Worm (Caenorhabditis elegans): Measurements from ENCODE around the gene nhr-208.

The nhr-208 gene

DNA sequence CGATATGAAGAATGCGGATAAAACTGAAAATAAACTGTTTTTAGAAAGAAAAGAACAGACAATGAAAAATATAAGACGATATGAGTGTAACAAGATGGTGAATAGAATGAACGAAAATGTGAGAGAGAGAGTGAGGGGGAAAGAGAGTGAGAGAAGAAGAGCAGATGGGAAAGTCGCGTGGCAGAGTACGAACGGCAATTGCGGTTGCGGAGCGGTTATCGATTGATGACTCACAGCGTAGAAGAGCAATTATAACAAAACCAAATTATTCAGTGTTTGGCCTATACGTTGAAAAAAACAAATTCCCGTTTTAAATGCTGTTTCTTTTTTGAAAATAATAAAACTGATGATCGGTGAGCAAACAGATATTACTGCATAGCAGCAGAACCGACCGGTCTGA lies 28.7 kb upstream of the nhr-208 start, which contains the start of gene pqn-53:
Gene pqn-53, minus strand, starts transcription at position 23 of the 400 bp plus-strand sequence.
- TF ChIP-seq flt-1 (GFP tag; IDR thresholded peaks at IDR 0.05) = no peak
- no peak for TF ChIP-seq F13C5.2 (tag; optimal IDR thresholded peaks at IDR 0.05)
- no peak for TF ChIP-seq pes-1 (GFP tag; IDR thresholded peaks at IDR 0.05)
- no peak for TF ChIP-seq B0310.2 (tag; optimal IDR thresholded peaks at IDR 0.05)
- TF ChIP-seq sea-1 (GFP tag; conservative IDR thresholded peaks at IDR 0.05) = no peak
- TF ChIP-seq tbx-37 (GFP tag; conservative IDR thresholded peaks at IDR 0.05) = no peak

DNA sequence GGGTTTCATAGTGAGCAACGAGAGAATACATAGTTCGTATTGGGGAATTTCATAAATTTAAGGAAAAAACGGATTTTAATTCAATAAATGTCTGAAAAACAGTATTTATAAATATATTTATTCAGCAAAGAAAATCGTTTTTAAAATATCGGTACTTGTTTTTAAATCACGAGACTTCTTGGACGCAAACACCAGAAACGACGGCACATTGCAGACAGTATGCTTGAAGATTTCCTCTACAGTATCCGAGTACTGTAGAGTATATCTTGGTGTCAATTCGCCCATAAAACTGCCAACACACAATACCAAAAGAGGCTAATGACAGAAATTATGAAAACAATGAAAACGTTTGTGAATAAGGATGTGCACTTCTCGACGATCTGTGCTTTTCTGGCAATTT lies 28.3 kb upstream of the nhr-208 start:
- TF ChIP-seq ama-1 (optimal IDR thresholded peaks at IDR 0.05) (no peak), scrt-1 (GFP tag; IDR thresholded peaks at IDR 0.05) (no peak), ceh-36 (tag; optimal IDR thresholded peaks at IDR 0.05) (no peak), B0310.2 (tag; optimal IDR thresholded peaks at IDR 0.05) (no peak), ceh-13 (GFP tag; optimal IDR thresholded peaks at IDR 0.05) (no peak)

DNA sequence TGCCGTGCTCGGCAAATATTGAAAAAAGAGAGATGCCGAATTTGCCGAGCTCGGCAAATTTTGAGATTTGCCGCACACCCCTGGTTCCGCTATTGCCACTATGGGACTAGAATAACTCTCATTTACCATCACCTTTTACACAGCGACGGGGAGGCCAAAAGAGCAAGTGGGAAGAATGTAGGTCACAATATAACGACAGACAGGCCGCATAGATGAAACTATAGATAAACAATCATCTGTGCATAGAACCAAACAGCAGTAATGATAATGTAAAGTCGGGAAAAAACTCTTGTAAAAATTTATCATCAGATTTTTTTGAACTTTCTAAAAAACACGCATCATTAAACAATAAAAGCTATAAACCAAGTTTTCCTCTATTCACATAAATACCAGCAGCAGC lies 25.7 kb upstream of the nhr-208 start, which contains the start of gene kmo-2:
Gene kmo-2, minus strand, starts transcription at position 101 of the 400 bp plus-strand sequence.
- TF ChIP-seq hmg-4 (GFP tag; optimal IDR thresholded peaks at IDR 0.05) = no peak
- TF ChIP-seq flt-1 (GFP tag; IDR thresholded peaks at IDR 0.05) = no peak

DNA sequence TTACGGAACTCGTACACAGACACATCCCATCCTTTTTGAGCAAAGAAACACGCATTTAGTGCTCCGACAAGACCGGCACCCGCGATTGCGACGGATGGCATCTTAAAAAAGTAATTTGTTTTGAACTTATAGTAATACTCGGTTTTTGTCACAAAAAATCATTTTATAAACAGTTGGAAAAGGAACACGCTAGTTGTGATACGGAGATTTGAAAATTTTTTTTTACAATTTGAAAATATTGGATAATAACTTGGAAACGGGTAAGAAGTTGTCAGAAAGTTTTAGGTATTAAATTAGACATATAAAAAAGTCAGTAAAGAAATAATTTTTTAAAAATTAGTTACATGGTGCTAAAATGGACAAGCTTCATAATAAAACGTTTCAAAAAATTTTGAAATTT lies 23.7 kb upstream of the nhr-208 start, which contains the start of gene kmo-1:
Gene kmo-1, minus strand, starts transcription at position 101 of the 400 bp plus-strand sequence.
- TF ChIP-seq tra-4 (tag; optimal IDR thresholded peaks at IDR 0.05) (no peak), tbx-11 (GFP tag; IDR thresholded peaks at IDR 0.05) (no peak), hnd-1 (tag; optimal IDR thresholded peaks at IDR 0.05) (no peak), pes-1 (GFP tag; IDR thresholded peaks at IDR 0.05) (no peak), hmg-4 (GFP tag; optimal IDR thresholded peaks at IDR 0.05) (no peak), ets-7 (tag; optimal IDR thresholded peaks at IDR 0.05) (no peak), ceh-13 (GFP tag; optimal IDR thresholded peaks at IDR 0.05) (no peak), ama-1 (optimal IDR thresholded peaks at IDR 0.05) (no peak), F13C5.2 (tag; optimal IDR thresholded peaks at IDR 0.05) (no peak), flt-1 (GFP tag; IDR thresholded peaks at IDR 0.05) (no peak), ceh-36 (tag; optimal IDR thresholded peaks at IDR 0.05) (no peak), sea-1 (GFP tag; conservative IDR thresholded peaks at IDR 0.05) (no peak), B0310.2 (tag; optimal IDR thresholded peaks at IDR 0.05) (no peak), hmbx-1 (tag; optimal IDR thresholded peaks at IDR 0.05) (no peak), tbx-37 (GFP tag; conservative IDR thresholded peaks at IDR 0.05) (no peak), aly-1 (tag; optimal IDR thresholded peaks at IDR 0.05) (no peak), scrt-1 (GFP tag; IDR thresholded peaks at IDR 0.05) (no peak)

DNA sequence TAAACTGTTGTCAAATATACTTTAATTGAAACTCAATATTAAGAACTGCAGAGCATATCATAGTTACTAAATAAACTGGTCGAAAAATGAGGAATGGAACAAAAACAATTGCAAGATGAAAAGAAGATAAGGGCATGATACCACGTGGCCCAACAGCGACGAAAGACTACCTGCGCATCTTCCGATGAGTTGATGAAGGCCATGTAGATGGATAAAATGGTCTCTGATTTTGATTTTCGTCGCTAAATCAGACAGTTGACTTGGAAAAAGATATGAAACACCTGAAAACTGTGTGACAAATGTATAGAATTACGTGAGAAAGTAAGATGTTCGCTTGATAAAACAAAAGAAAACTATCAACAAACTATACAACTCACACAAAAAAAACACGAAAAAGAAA lies 22.6 kb upstream of the nhr-208 start:
- TF ChIP-seq tbx-11 (GFP tag; IDR thresholded peaks at IDR 0.05) = no peak
- no peak for TF ChIP-seq sea-1 (GFP tag; conservative IDR thresholded peaks at IDR 0.05)
- no peak for TF ChIP-seq ceh-13 (GFP tag; optimal IDR thresholded peaks at IDR 0.05)
- no peak for TF ChIP-seq pes-1 (GFP tag; IDR thresholded peaks at IDR 0.05)
- TF ChIP-seq F13C5.2 (tag; optimal IDR thresholded peaks at IDR 0.05) = no peak
- TF ChIP-seq hnd-1 (tag; optimal IDR thresholded peaks at IDR 0.05) = no peak
- no peak for TF ChIP-seq tbx-37 (GFP tag; conservative IDR thresholded peaks at IDR 0.05)

DNA sequence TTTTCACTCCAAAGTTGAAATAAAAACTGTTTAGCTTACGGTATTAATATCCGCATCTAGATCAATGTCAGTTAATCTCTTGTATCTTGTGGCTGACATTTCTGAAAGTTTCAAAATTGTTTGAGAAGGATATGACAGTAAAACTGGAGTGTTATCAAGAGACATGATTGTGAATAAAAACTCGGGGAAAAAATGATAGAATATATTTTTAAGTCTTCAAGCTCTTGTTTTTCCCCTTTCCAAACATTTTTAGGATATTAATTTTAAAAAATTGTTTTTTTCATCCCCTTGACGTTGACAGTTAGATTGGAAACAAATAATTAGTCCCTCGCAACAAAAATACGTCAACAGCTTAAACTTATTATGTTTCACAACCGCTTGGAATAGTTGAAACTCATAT lies 19.2 kb upstream of the nhr-208 start, which contains the start of gene R07B7.6:
Gene R07B7.6, minus strand, starts transcription at position 101 of the 400 bp plus-strand sequence.
- TF ChIP-seq pes-1 (GFP tag; IDR thresholded peaks at IDR 0.05) (no peak), aly-1 (tag; optimal IDR thresholded peaks at IDR 0.05) (no peak), ceh-13 (GFP tag; optimal IDR thresholded peaks at IDR 0.05) (no peak), sea-1 (GFP tag; conservative IDR thresholded peaks at IDR 0.05) (no peak), B0310.2 (tag; optimal IDR thresholded peaks at IDR 0.05) (no peak), ama-1 (optimal IDR thresholded peaks at IDR 0.05) (no peak), hnd-1 (tag; optimal IDR thresholded peaks at IDR 0.05) (no peak), F13C5.2 (tag; optimal IDR thresholded peaks at IDR 0.05) (no peak), tbx-11 (GFP tag; IDR thresholded peaks at IDR 0.05) (no peak), hmg-4 (GFP tag; optimal IDR thresholded peaks at IDR 0.05) (no peak), ceh-36 (tag; optimal IDR thresholded peaks at IDR 0.05) (no peak), ets-7 (tag; optimal IDR thresholded peaks at IDR 0.05) (no peak), flt-1 (GFP tag; IDR thresholded peaks at IDR 0.05) (no peak), scrt-1 (GFP tag; IDR thresholded peaks at IDR 0.05) (no peak), hmbx-1 (tag; optimal IDR thresholded peaks at IDR 0.05) (no peak), tra-4 (tag; optimal IDR thresholded peaks at IDR 0.05) (no peak), tbx-37 (GFP tag; conservative IDR thresholded peaks at IDR 0.05) (no peak)

DNA sequence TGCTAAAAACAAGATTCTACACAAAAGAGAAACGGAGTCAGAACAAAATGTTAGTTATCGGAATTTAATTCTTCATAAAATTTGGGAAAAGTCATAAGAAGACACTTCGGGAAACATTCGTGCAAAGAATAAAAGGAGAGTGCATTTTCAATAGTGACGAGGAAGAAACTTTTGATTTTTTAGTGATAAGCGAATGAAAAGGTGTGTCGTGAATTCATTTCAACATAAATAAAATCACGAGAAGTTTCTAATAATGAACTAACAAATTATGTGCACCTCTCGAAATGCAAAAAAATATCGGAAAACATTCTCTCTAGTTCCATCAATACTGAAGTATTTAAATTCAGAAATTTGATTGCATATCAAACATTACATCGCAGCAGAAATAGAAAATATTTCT lies 18.1 kb upstream of the nhr-208 start:
- TF ChIP-seq ama-1 (optimal IDR thresholded peaks at IDR 0.05) (no peak), tbx-37 (GFP tag; conservative IDR thresholded peaks at IDR 0.05) (no peak), tbx-11 (GFP tag; IDR thresholded peaks at IDR 0.05) (no peak), hnd-1 (tag; optimal IDR thresholded peaks at IDR 0.05) (no peak), tra-4 (tag; optimal IDR thresholded peaks at IDR 0.05) (no peak), flt-1 (GFP tag; IDR thresholded peaks at IDR 0.05) (no peak), hmbx-1 (tag; optimal IDR thresholded peaks at IDR 0.05) (no peak), pes-1 (GFP tag; IDR thresholded peaks at IDR 0.05) (no peak), ets-7 (tag; optimal IDR thresholded peaks at IDR 0.05) (no peak), aly-1 (tag; optimal IDR thresholded peaks at IDR 0.05) (no peak), sea-1 (GFP tag; conservative IDR thresholded peaks at IDR 0.05) (no peak), ceh-13 (GFP tag; optimal IDR thresholded peaks at IDR 0.05) (no peak), scrt-1 (GFP tag; IDR thresholded peaks at IDR 0.05) (no peak), F13C5.2 (tag; optimal IDR thresholded peaks at IDR 0.05) (no peak)

DNA sequence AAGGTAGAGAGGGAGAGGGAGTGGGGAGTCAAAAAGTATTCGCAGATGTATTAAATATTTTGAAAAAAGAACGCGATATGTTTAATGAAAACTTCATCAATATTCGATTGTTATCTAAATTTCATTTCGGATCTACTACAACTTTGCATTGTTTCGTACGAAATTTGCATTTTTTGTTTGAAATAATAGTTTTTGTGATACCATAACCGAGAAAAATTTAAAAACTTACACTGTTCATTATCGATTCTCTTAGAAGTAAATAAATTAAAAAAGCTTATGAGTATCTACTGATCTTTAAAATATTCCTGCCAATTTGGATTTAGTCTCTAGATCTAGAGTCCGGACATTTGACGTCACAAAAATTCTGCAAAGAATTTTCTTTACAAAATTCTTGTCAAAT lies 13.8 kb upstream of the nhr-208 start, which contains the start of gene R07B7.9:
Gene R07B7.9, minus strand, starts transcription at position 101 of the 400 bp plus-strand sequence.
- TF ChIP-seq ama-1 (optimal IDR thresholded peaks at IDR 0.05) = no peak
- no peak for TF ChIP-seq ets-7 (tag; optimal IDR thresholded peaks at IDR 0.05)
- TF ChIP-seq pes-1 (GFP tag; IDR thresholded peaks at IDR 0.05) = no peak
- TF ChIP-seq hmbx-1 (tag; optimal IDR thresholded peaks at IDR 0.05) = no peak
- no peak for TF ChIP-seq F13C5.2 (tag; optimal IDR thresholded peaks at IDR 0.05)
- no peak for TF ChIP-seq tbx-37 (GFP tag; conservative IDR thresholded peaks at IDR 0.05)
- TF ChIP-seq scrt-1 (GFP tag; IDR thresholded peaks at IDR 0.05) = no peak
- no peak for TF ChIP-seq hnd-1 (tag; optimal IDR thresholded peaks at IDR 0.05)
- no peak for TF ChIP-seq ceh-36 (tag; optimal IDR thresholded peaks at IDR 0.05)
- TF ChIP-seq aly-1 (tag; optimal IDR thresholded peaks at IDR 0.05) = no peak
- no peak for TF ChIP-seq tbx-11 (GFP tag; IDR thresholded peaks at IDR 0.05)
- TF ChIP-seq ceh-13 (GFP tag; optimal IDR thresholded peaks at IDR 0.05) = no peak

Data from whole organism, early embryonic.